ENCODE assay signal across 5 fruit fly cellular contexts in the genomic region with DNA sequence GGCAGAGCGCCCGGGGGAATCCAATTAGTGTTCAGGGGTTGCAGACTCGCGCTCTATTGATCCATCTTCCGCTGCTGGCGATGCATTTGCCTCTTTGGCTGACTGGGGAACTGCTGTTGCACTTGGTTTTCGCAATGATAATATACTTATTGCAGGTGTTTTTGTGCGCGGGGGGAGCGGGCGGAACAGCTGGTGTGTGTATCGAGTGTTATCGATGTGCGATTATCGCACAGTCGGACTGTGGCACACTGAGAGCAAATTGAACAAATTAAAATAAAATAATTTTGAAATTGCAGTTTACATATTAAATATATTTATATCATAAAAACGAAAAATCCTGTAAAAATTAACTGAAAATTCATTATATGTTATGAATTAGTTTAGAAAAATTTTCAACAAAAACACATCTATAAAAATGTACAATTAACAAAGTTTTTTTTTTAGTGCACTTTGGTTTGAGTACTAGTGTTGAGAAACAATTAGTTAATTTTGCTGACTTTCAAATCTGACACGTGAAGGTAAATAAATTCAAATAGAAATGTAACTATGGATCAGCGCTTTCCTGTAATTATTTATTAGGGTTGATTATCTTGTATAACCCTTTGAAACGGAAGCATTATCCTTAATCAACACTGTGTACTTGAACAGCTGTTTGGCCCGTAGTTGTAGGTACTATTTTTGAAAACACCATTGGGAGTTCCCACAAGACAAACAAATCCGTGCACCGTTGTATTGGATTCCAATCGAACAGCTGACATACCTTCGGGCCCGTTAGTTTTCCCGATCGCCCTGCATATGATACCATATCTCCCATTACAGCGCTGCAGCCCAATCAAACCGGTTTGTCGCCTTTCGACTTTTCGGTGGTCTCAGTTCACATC.
TF ChIP-seq lines count a peak whose summit lies in the region.

Gene Wdr37 (minus strand): TSS at position 168 of the 881 bp plus-strand sequence.
Gene koko (plus strand): TSS at position 478 of the 881 bp plus-strand sequence.

- TF ChIP-seq CTCF in whole organism, embryonic (GFP tag; optimal IDR thresholded peaks at IDR 0.05; lab: Kevin White, UChicago) = peak; percentile 44

TF ChIP-seq in whole organism, adult, 20 proteins besides CTCF, POLR2A, EP300 and RAD21 (continues in another document):
- peak; percentile 77 for TF ChIP-seq Hr96 (GFP tag; optimal IDR thresholded peaks at IDR 0.05; lab: Kevin White, UChicago)
- peak; percentile 96 for TF ChIP-seq CG7045 (GFP tag; optimal IDR thresholded peaks at IDR 0.05; lab: Kevin White, UChicago)
- TF ChIP-seq CG33017 (tag; optimal IDR thresholded peaks at IDR 0.05; lab: Kevin White, UChicago) = peak; percentile 98
- TF ChIP-seq CG5204 (GFP tag; optimal IDR thresholded peaks at IDR 0.05; lab: Kevin White, UChicago) = peak; percentile 86
- TF ChIP-seq bab1 (GFP tag; optimal IDR thresholded peaks at IDR 0.05; lab: Kevin White, UChicago) = peak; percentile 98
- TF ChIP-seq toe (GFP tag; optimal IDR thresholded peaks at IDR 0.05; lab: Kevin White, UChicago) = peak; percentile 93
- peak; percentile 94 for TF ChIP-seq CG12768 (GFP tag; optimal IDR thresholded peaks at IDR 0.05; lab: Kevin White, UChicago)
- peak; percentile 98 for TF ChIP-seq CG7101 (tag; optimal IDR thresholded peaks at IDR 0.05; lab: Kevin White, UChicago)
- peak; percentile 75 for TF ChIP-seq cic (GFP tag; optimal IDR thresholded peaks at IDR 0.05; lab: Kevin White, UChicago)
- no peak for TF ChIP-seq cnc (optimal IDR thresholded peaks at IDR 0.05; lab: Kevin White, UChicago)
- TF ChIP-seq Clk (GFP tag; optimal IDR thresholded peaks at IDR 0.05; lab: Kevin White, UChicago) = peak; percentile 93
- peak; percentile 94 for TF ChIP-seq CG14711 (tag; optimal IDR thresholded peaks at IDR 0.05; lab: Kevin White, UChicago)
- TF ChIP-seq Mnt (GFP tag; optimal IDR thresholded peaks at IDR 0.05; lab: Kevin White, UChicago) = peak; percentile 82
- peak; percentile 90 for TF ChIP-seq Crg-1 (GFP tag; optimal IDR thresholded peaks at IDR 0.05; lab: Kevin White, UChicago)
- TF ChIP-seq kay (GFP tag; lab: Kevin White, UChicago; ENCODE audit: borderline replicate concordance) = no peak

TF ChIP-seq in whole organism, embryonic, 481 proteins besides CTCF, POLR2A, EP300 and RAD21 (continues in another document):
- TF ChIP-seq salm (tag; optimal IDR thresholded peaks at IDR 0.05; lab: Kevin White, UChicago) = peak; percentile 91
- TF ChIP-seq Abd-B (GFP tag; optimal IDR thresholded peaks at IDR 0.05; lab: Kevin White, UChicago) = peak; percentile 98
- TF ChIP-seq Lhr (GFP tag; optimal IDR thresholded peaks at IDR 0.05; lab: Kevin White, UChicago) = peak; percentile 85
- TF ChIP-seq CG17912 (GFP tag; optimal IDR thresholded peaks at IDR 0.05; lab: Kevin White, UChicago) = peak; percentile 48
- TF ChIP-seq dm (GFP tag; optimal IDR thresholded peaks at IDR 0.05; lab: Kevin White, UChicago) = peak; percentile 53
- TF ChIP-seq Nf-YC (tag; optimal IDR thresholded peaks at IDR 0.05; lab: Kevin White, UChicago) = peak; percentile 89
- peak; percentile 90 for TF ChIP-seq CrebB (tag; optimal IDR thresholded peaks at IDR 0.05; lab: Kevin White, UChicago)
- peak; percentile 94 for TF ChIP-seq Blimp-1 (GFP tag; optimal IDR thresholded peaks at IDR 0.05; lab: Kevin White, UChicago)
- TF ChIP-seq bab2 (GFP tag; optimal IDR thresholded peaks at IDR 0.05; lab: Kevin White, UChicago) = peak; percentile 75
- peak; percentile 93 for TF ChIP-seq trh (GFP tag; optimal IDR thresholded peaks at IDR 0.05; lab: Kevin White, UChicago)
- TF ChIP-seq insv (GFP tag; optimal IDR thresholded peaks at IDR 0.05; lab: Kevin White, UChicago) = peak in 1 of 2 experiments; percentile 85
- peak; percentile 97 for TF ChIP-seq CG3726 (GFP tag; IDR thresholded peaks at IDR 0.05; lab: Robert Waterston, UW)
- peak; percentile 96 for TF ChIP-seq CG15601 (tag; optimal IDR thresholded peaks at IDR 0.05; lab: Kevin White, UChicago)
- peak; percentile 19 for TF ChIP-seq fd64A (GFP tag; optimal IDR thresholded peaks at IDR 0.05; lab: Kevin White, UChicago)
- peak; percentile 99 for TF ChIP-seq vvl (GFP tag; IDR thresholded peaks at IDR 0.05; lab: Robert Waterston, UW)

TF ChIP-seq in whole organism, prepupa, 60 proteins besides CTCF, POLR2A, EP300 and RAD21 (continues in another document):
- TF ChIP-seq Eip93F (GFP tag; optimal IDR thresholded peaks at IDR 0.05; lab: Kevin White, UChicago) (peak; percentile 86), Sox102F (GFP tag; optimal IDR thresholded peaks at IDR 0.05; lab: Kevin White, UChicago) (peak; percentile 89), CG11294 (GFP tag; IDR thresholded peaks at IDR 0.05; lab: Robert Waterston, UW) (peak; percentile 96), achi (GFP tag; optimal IDR thresholded peaks at IDR 0.05; lab: Kevin White, UChicago) (peak; percentile 95), OdsH (GFP tag; optimal IDR thresholded peaks at IDR 0.05; lab: Kevin White, UChicago) (peak; percentile 97), Gug (GFP tag; IDR thresholded peaks at IDR 0.05; lab: Robert Waterston, UW) (peak; percentile 98), CG34406 (GFP tag; optimal IDR thresholded peaks at IDR 0.05; lab: Kevin White, UChicago) (peak; percentile 97), topi (GFP tag; optimal IDR thresholded peaks at IDR 0.05; lab: Kevin White, UChicago) (peak; percentile 89), cyc (GFP tag; optimal IDR thresholded peaks at IDR 0.05; lab: Kevin White, UChicago) (peak; percentile 94), CG1621 (tag; optimal IDR thresholded peaks at IDR 0.05; lab: Kevin White, UChicago) (peak; percentile 82), CG10669 (GFP tag; optimal IDR thresholded peaks at IDR 0.05; lab: Kevin White, UChicago) (peak; percentile 93), dsx (GFP tag; optimal IDR thresholded peaks at IDR 0.05; lab: Kevin White, UChicago; ENCODE audit: poor library complexity, severe bottlenecking) (peak; percentile 94), net (GFP tag; optimal IDR thresholded peaks at IDR 0.05; lab: Kevin White, UChicago) (peak; percentile 93), CG8632 (GFP tag; optimal IDR thresholded peaks at IDR 0.05; lab: Kevin White, UChicago) (peak; percentile 96), CG4318 (GFP tag; optimal IDR thresholded peaks at IDR 0.05; lab: Kevin White, UChicago) (peak; percentile 86), Sox14 (GFP tag; optimal IDR thresholded peaks at IDR 0.05; lab: Kevin White, UChicago) (peak; percentile 90), Eip78C (GFP tag; lab: Kevin White, UChicago) (peak; percentile 98)

TF ChIP-seq in whole organism, pupa, 21 proteins besides CTCF, POLR2A, EP300 and RAD21 (continues in another document):
- TF ChIP-seq CG13204 (GFP tag; optimal IDR thresholded peaks at IDR 0.05; lab: Kevin White, UChicago) (no peak), CG15710 (tag; optimal IDR thresholded peaks at IDR 0.05; lab: Kevin White, UChicago) (peak; percentile 98), CG32121 (GFP tag; IDR thresholded peaks at IDR 0.05; lab: Robert Waterston, UW) (peak; percentile 98), EcR (GFP tag; optimal IDR thresholded peaks at IDR 0.05; lab: Kevin White, UChicago) (peak; percentile 18), fd96Ca (GFP tag; IDR thresholded peaks at IDR 0.05; lab: Robert Waterston, UW) (peak; percentile 92), D1 (tag; optimal IDR thresholded peaks at IDR 0.05; lab: Kevin White, UChicago) (no peak), CG8159 (tag; optimal IDR thresholded peaks at IDR 0.05; lab: Kevin White, UChicago) (peak; percentile 98), CG9948 (tag; optimal IDR thresholded peaks at IDR 0.05; lab: Kevin White, UChicago) (peak; percentile 96), Ets98B (GFP tag; IDR thresholded peaks at IDR 0.05; lab: Robert Waterston, UW) (peak; percentile 94), Pif1A (GFP tag; optimal IDR thresholded peaks at IDR 0.05; lab: Kevin White, UChicago) (peak; percentile 84), Pif1B (GFP tag; optimal IDR thresholded peaks at IDR 0.05; lab: Kevin White, UChicago) (peak; percentile 91), CG8301 (tag; optimal IDR thresholded peaks at IDR 0.05; lab: Kevin White, UChicago) (peak; percentile 92), CG4496 (GFP tag; IDR thresholded peaks at IDR 0.05; lab: Robert Waterston, UW) (peak; percentile 94), gl (tag; optimal IDR thresholded peaks at IDR 0.05; lab: Kevin White, UChicago) (peak; percentile 62), CG10348 (GFP tag; IDR thresholded peaks at IDR 0.05; lab: Robert Waterston, UW) (peak; percentile 85), CG12605 (GFP tag; IDR thresholded peaks at IDR 0.05; lab: Robert Waterston, UW) (peak; percentile 98), Snoo (tag; optimal IDR thresholded peaks at IDR 0.05; lab: Kevin White, UChicago) (peak; percentile 94), CG14655 (GFP tag; optimal IDR thresholded peaks at IDR 0.05; lab: Kevin White, UChicago) (peak; percentile 94)

TF ChIP-seq in whole organism, wandering third instar larva, 38 proteins besides CTCF, POLR2A, EP300 and RAD21 (continues in another document):
- TF ChIP-seq Sp1 (GFP tag; optimal IDR thresholded peaks at IDR 0.05; lab: Kevin White, UChicago) (peak; percentile 98), Dif (GFP tag; optimal IDR thresholded peaks at IDR 0.05; lab: Kevin White, UChicago; ENCODE audit: partially characterized antibody) (no peak), HLH106 (tag; optimal IDR thresholded peaks at IDR 0.05; lab: Kevin White, UChicago) (peak; percentile 98), Hnf4 (GFP tag; optimal IDR thresholded peaks at IDR 0.05; lab: Kevin White, UChicago) (peak; percentile 96), CG9705 (GFP tag; optimal IDR thresholded peaks at IDR 0.05; lab: Kevin White, UChicago) (peak; percentile 88), dl (GFP tag; optimal IDR thresholded peaks at IDR 0.05; lab: Kevin White, UChicago; ENCODE audit: insufficient read depth in 1 of 2, partially characterized antibody in 2 of 2) (no peak), fru (GFP tag; optimal IDR thresholded peaks at IDR 0.05; lab: Kevin White, UChicago) (peak; percentile 91), Vsx2 (GFP tag; optimal IDR thresholded peaks at IDR 0.05; lab: Kevin White, UChicago; ENCODE audit: partially characterized antibody) (no peak), dsf (GFP tag; optimal IDR thresholded peaks at IDR 0.05; lab: Kevin White, UChicago; ENCODE audit: borderline replicate concordance) (peak; percentile 89), Myc (optimal IDR thresholded peaks at IDR 0.05; lab: Kevin White, UChicago) (no peak), sv (GFP tag; optimal IDR thresholded peaks at IDR 0.05; lab: Kevin White, UChicago) (peak; percentile 92), CG32264 (GFP tag; optimal IDR thresholded peaks at IDR 0.05; lab: Kevin White, UChicago) (peak; percentile 78), lola (GFP tag; optimal IDR thresholded peaks at IDR 0.05; lab: Kevin White, UChicago) (no peak), psq (GFP tag; optimal IDR thresholded peaks at IDR 0.05; lab: Kevin White, UChicago) (peak; percentile 94), dmrt93B (GFP tag; optimal IDR thresholded peaks at IDR 0.05; lab: Kevin White, UChicago) (peak; percentile 92), Mio (GFP tag; optimal IDR thresholded peaks at IDR 0.05; lab: Kevin White, UChicago) (no peak), tai (GFP tag; optimal IDR thresholded peaks at IDR 0.05; lab: Kevin White, UChicago) (no peak), N (GFP tag; optimal IDR thresholded peaks at IDR 0.05; lab: Kevin White, UChicago) (no peak), GATAd (GFP tag; optimal IDR thresholded peaks at IDR 0.05; lab: Kevin White, UChicago) (peak; percentile 79), rgr (GFP tag; optimal IDR thresholded peaks at IDR 0.05; lab: Kevin White, UChicago) (peak; percentile 95)
